Worm (Caenorhabditis elegans): Measurements from ENCODE around the gene F54C9.14.

F54C9.14 gene

ce11 chrII:8551100-8551499, 11.0 kb upstream of the F54C9.14 start:
- TF ChIP-seq him-1 (tag; optimal IDR thresholded peaks at IDR 0.05) (no peak), dao-5 (tag; optimal IDR thresholded peaks at IDR 0.05) (no peak), W03F9.2 (tag; optimal IDR thresholded peaks at IDR 0.05) (no peak)

ce11 chrII:8554568-8554967, 7.5 kb upstream of the F54C9.14 start:
- no peak for TF ChIP-seq W03F9.2 (tag; optimal IDR thresholded peaks at IDR 0.05)
- TF ChIP-seq dao-5 (tag; optimal IDR thresholded peaks at IDR 0.05): no peak
- TF ChIP-seq him-1 (tag; optimal IDR thresholded peaks at IDR 0.05): no peak

- TF ChIP-seq him-1 (tag; optimal IDR thresholded peaks at IDR 0.05): no peak
- no peak for TF ChIP-seq W03F9.2 (tag; optimal IDR thresholded peaks at IDR 0.05)
- TF ChIP-seq dao-5 (tag; optimal IDR thresholded peaks at IDR 0.05): no peak
Measured at ce11 chrII:8556166-8556565, 5.9 kb upstream of the F54C9.14 start, which contains the start of gene glb-27. glb-27 (minus strand) TSS chrII:8556266.

- TF ChIP-seq W03F9.2 (tag; optimal IDR thresholded peaks at IDR 0.05) (no peak), dao-5 (tag; optimal IDR thresholded peaks at IDR 0.05) (no peak), him-1 (tag; optimal IDR thresholded peaks at IDR 0.05) (no peak)
Measured at ce11 chrII:8559188-8559587, 2.9 kb upstream of the F54C9.14 start.

- peak; percentile 97 for TF ChIP-seq him-1 (tag; optimal IDR thresholded peaks at IDR 0.05)
- peak; percentile 77 for TF ChIP-seq dao-5 (tag; optimal IDR thresholded peaks at IDR 0.05)
- peak; percentile 97 for TF ChIP-seq W03F9.2 (tag; optimal IDR thresholded peaks at IDR 0.05)
Measured at ce11 chrII:8561227-8561626, 875 bp upstream of the F54C9.14 start, which contains the start of gene iff-2. iff-2 (minus strand) TSS chrII:8561367.

ce11 chrII:8566039-8566438, 3.9 kb downstream of the F54C9.14 start, which contains the start of gene stc-1:
stc-1 (minus strand) TSS chrII:8566139.
- TF ChIP-seq dao-5 (tag; optimal IDR thresholded peaks at IDR 0.05) (no peak), W03F9.2 (tag; optimal IDR thresholded peaks at IDR 0.05) (no peak)

- TF ChIP-seq dao-5 (tag; optimal IDR thresholded peaks at IDR 0.05) (no peak), W03F9.2 (tag; optimal IDR thresholded peaks at IDR 0.05) (no peak), him-1 (tag; optimal IDR thresholded peaks at IDR 0.05) (no peak)
Measured at ce11 chrII:8566806-8567266, 4.7 kb downstream of the F54C9.14 start, which contains the start of gene F54C9.3. F54C9.3 (minus strand) TSS chrII:8566856.

- TF ChIP-seq him-1 (tag; optimal IDR thresholded peaks at IDR 0.05) (no peak), W03F9.2 (tag; optimal IDR thresholded peaks at IDR 0.05) (no peak), dao-5 (tag; optimal IDR thresholded peaks at IDR 0.05) (no peak)
Measured at ce11 chrII:8568234-8568969, 6.3 kb downstream of the F54C9.14 start.

- peak; percentile 1 for TF ChIP-seq him-1 (tag; optimal IDR thresholded peaks at IDR 0.05)
- peak; percentile 97 for TF ChIP-seq W03F9.2 (tag; optimal IDR thresholded peaks at IDR 0.05)
- TF ChIP-seq dao-5 (tag; optimal IDR thresholded peaks at IDR 0.05): no peak
Measured at ce11 chrII:8569038-8569977, 7.2 kb downstream of the F54C9.14 start, which contains the start of the genes col-38 and rpl-5. col-38 (minus strand) TSS chrII:8569088. rpl-5 (plus strand) TSS chrII:8569927.

- no peak for TF ChIP-seq him-1 (tag; optimal IDR thresholded peaks at IDR 0.05)
- TF ChIP-seq W03F9.2 (tag; optimal IDR thresholded peaks at IDR 0.05): no peak
- no peak for TF ChIP-seq dao-5 (tag; optimal IDR thresholded peaks at IDR 0.05)
Measured at ce11 chrII:8570977-8571376, 8.9 kb downstream of the F54C9.14 start, which contains the start of gene bcs-1. bcs-1 (plus strand) TSS chrII:8571085.

ce11 chrII:8573044-8573443, 10.9 kb downstream of the F54C9.14 start, which contains the start of gene F54C9.7:
F54C9.7 (plus strand) TSS chrII:8573344.
- TF ChIP-seq dao-5 (tag; optimal IDR thresholded peaks at IDR 0.05) (no peak), W03F9.2 (tag; optimal IDR thresholded peaks at IDR 0.05) (no peak), him-1 (tag; optimal IDR thresholded peaks at IDR 0.05) (no peak)

ce11 chrII:8575184-8575583, 13.1 kb downstream of the F54C9.14 start, which contains the start of gene puf-5:
puf-5 (plus strand) TSS chrII:8575541.
- TF ChIP-seq W03F9.2 (tag; optimal IDR thresholded peaks at IDR 0.05): no peak
- TF ChIP-seq him-1 (tag; optimal IDR thresholded peaks at IDR 0.05): no peak
- no peak for TF ChIP-seq dao-5 (tag; optimal IDR thresholded peaks at IDR 0.05)

- no peak for TF ChIP-seq dao-5 (tag; optimal IDR thresholded peaks at IDR 0.05)
- no peak for TF ChIP-seq him-1 (tag; optimal IDR thresholded peaks at IDR 0.05)
- no peak for TF ChIP-seq W03F9.2 (tag; optimal IDR thresholded peaks at IDR 0.05)
Measured at ce11 chrII:8577509-8578099, 15.5 kb downstream of the F54C9.14 start, which contains the start of gene F54C9.9. F54C9.9 (plus strand) TSS chrII:8578049.

Data from whole organism, L4/young adult.